Fruit fly (Drosophila melanogaster) whole organism, embryonic: Measurements from ENCODE around the gene pes.

ENCODE experiments used
- BEAF-32 ChIP-seq: fragments of 200-800 bp; sonication (Bioruptor generic); optimal IDR thresholded peaks from 3 replicates; lab custom pipeline; 2017; ENCODE audit warnings: missing biosample characterization, missing genetic modification characterization, mild to moderate bottlenecking, moderate library complexity, missing genetic modification reagents
- Blimp-1 ChIP-seq: fragments of 200-800 bp; sonication (Bioruptor generic); optimal IDR thresholded peaks from 3 replicates; lab custom pipeline; 2018; ENCODE audit warnings: missing biosample characterization, missing genetic modification characterization, mild to moderate bottlenecking, moderate library complexity, missing genetic modification reagents
- Bteb2 ChIP-seq: fragments of 200-800 bp; sonication (Bioruptor generic); optimal IDR thresholded peaks from 2 replicates; lab custom pipeline; 2016; ENCODE audit warnings: missing biosample characterization, missing genetic modification characterization
- CG1024 ChIP-seq: fragments of 200-800 bp; sonication (Bioruptor generic); IDR thresholded peaks from 2 replicates; pipeline ENCODE4 v1.3.6; 2022; ENCODE audit warnings: missing biosample characterization, missing genetic modification characterization
- CG11560 ChIP-seq: fragments of 200-800 bp; sonication (Bioruptor generic); IDR thresholded peaks from 3 replicates; pipeline ENCODE4 v1.3.6; 2022; ENCODE audit warnings: missing biosample characterization, missing genetic modification characterization
- CG1233 ChIP-seq: fragments of 200-800 bp; sonication (Bioruptor generic); optimal IDR thresholded peaks from 4 replicates; lab custom pipeline; 2018; ENCODE audit warnings: missing biosample characterization, mild to moderate bottlenecking, missing genetic modification characterization
- CG14667 ChIP-seq: fragments of 200-800 bp; sonication (Bioruptor generic); IDR thresholded peaks from 2 replicates; pipeline ENCODE4 v1.3.6; 2022; ENCODE audit warnings: missing biosample characterization, missing genetic modification characterization
- CG1602 ChIP-seq: fragments of 200-800 bp; sonication (Bioruptor generic); optimal IDR thresholded peaks from 3 replicates; lab custom pipeline; 2016; ENCODE audit warnings: missing biosample characterization, missing genetic modification characterization
- CG16813 ChIP-seq: fragments of 200-800 bp; sonication (Bioruptor generic); IDR thresholded peaks from 3 replicates; pipeline ENCODE4 v1.3.6; 2022; ENCODE audit warnings: missing biosample characterization, missing genetic modification characterization; ENCODE audit not compliant: partially characterized antibody
- CG17612 ChIP-seq: fragments of 200-800 bp; sonication (Bioruptor generic); IDR thresholded peaks from 2 replicates; pipeline ENCODE4 v1.3.6; 2022; ENCODE audit warnings: missing biosample characterization, missing genetic modification characterization
- CG18476 ChIP-seq: fragments of 200-800 bp; sonication (Bioruptor generic); optimal IDR thresholded peaks from 2 replicates; lab custom pipeline; 2016; ENCODE audit warnings: missing biosample characterization, mild to moderate bottlenecking, missing genetic modification characterization
- CG2875 ChIP-seq: fragments of 200-800 bp; sonication (Bioruptor generic); optimal IDR thresholded peaks from 2 replicates; lab custom pipeline; 2017; ENCODE audit warnings: missing biosample characterization, mild to moderate bottlenecking, missing genetic modification characterization, missing genetic modification reagents
- CG3065 ChIP-seq: fragments of 200-800 bp; sonication (Bioruptor generic); optimal IDR thresholded peaks from 2 replicates; lab custom pipeline; 2016; ENCODE audit warnings: missing biosample characterization, missing genetic modification characterization
- CG32532 ChIP-seq: fragments of 200-800 bp; sonication (Bioruptor generic); IDR thresholded peaks from 2 replicates; pipeline ENCODE4 v1.3.6; 2022; ENCODE audit warnings: missing biosample characterization, missing genetic modification characterization
- CG34422 ChIP-seq: fragments of 200-800 bp; sonication (Bioruptor generic); IDR thresholded peaks from 3 replicates; pipeline ENCODE4 v1.3.6; 2022; ENCODE audit warnings: missing biosample characterization, missing genetic modification characterization
- CG4424 ChIP-seq: fragments of 200-800 bp; sonication (Bioruptor generic); optimal IDR thresholded peaks from 3 replicates; lab custom pipeline; 2016; ENCODE audit warnings: missing biosample characterization, missing genetic modification characterization
- CG5180 ChIP-seq: fragments of 200-800 bp; sonication (Bioruptor generic); optimal IDR thresholded peaks from 3 replicates; lab custom pipeline; 2017; ENCODE audit warnings: missing biosample characterization, missing genetic modification characterization, mild to moderate bottlenecking, moderate library complexity, missing genetic modification reagents
- CG8388 ChIP-seq: fragments of 200-800 bp; sonication (Bioruptor generic); optimal IDR thresholded peaks from 2 replicates; lab custom pipeline; 2019; ENCODE audit warnings: missing biosample characterization, mild to moderate bottlenecking, missing genetic modification characterization, moderate library complexity
- CG9215 ChIP-seq: fragments of 200-800 bp; sonication (Bioruptor generic); IDR thresholded peaks from 2 replicates; pipeline ENCODE4 v1.3.6; 2022; ENCODE audit warnings: missing biosample characterization, missing genetic modification characterization
- CG9437 ChIP-seq: fragments of 200-800 bp; sonication (Bioruptor generic); optimal IDR thresholded peaks from 2 replicates; lab custom pipeline; 2018; ENCODE audit warnings: missing biosample characterization, mild to moderate bottlenecking, missing genetic modification characterization
- CoRest ChIP-seq: fragments of 200-800 bp; sonication (Bioruptor generic); optimal IDR thresholded peaks from 3 replicates; lab custom pipeline; 2018; ENCODE audit warnings: missing biosample characterization, mild to moderate bottlenecking, missing genetic modification characterization, moderate library complexity
- Dbx ChIP-seq: fragments of 200-800 bp; sonication (Bioruptor generic); IDR thresholded peaks from 3 replicates; pipeline ENCODE4 v1.3.6; 2022; ENCODE audit warnings: missing biosample characterization, missing genetic modification characterization
- E2f1 ChIP-seq: fragments of 200-800 bp; sonication (Bioruptor generic); IDR thresholded peaks from 2 replicates; pipeline ENCODE4 v1.3.6; 2022; ENCODE audit warnings: missing biosample characterization, missing genetic modification characterization
- Med ChIP-seq: fragments of 200-800 bp; sonication (Bioruptor generic); peaks from one replicate; lab custom pipeline; 2016; ENCODE audit warnings: missing biosample characterization, missing genetic modification characterization, mild to moderate bottlenecking, inconsistent platforms, moderate library complexity
- Mes4 ChIP-seq: fragments of 200-800 bp; sonication (Bioruptor generic); optimal IDR thresholded peaks from 2 replicates; lab custom pipeline; 2016; ENCODE audit warnings: missing biosample characterization, missing genetic modification characterization
- Myb ChIP-seq: fragments of 200-800 bp; sonication (Bioruptor generic); optimal IDR thresholded peaks from 2 replicates; lab custom pipeline; 2016; ENCODE audit warnings: missing biosample characterization, missing genetic modification characterization
- NK7.1 ChIP-seq: fragments of 200-800 bp; sonication (Bioruptor generic); optimal IDR thresholded peaks from 3 replicates; lab custom pipeline; 2016; ENCODE audit warnings: missing biosample characterization, missing genetic modification characterization
- Sox100B ChIP-seq: fragments of 200-800 bp; sonication (Bioruptor generic); optimal IDR thresholded peaks from 3 replicates; lab custom pipeline; 2018; ENCODE audit warnings: missing biosample characterization, mild to moderate bottlenecking, missing genetic modification characterization
- Stat92E ChIP-seq, 3 experiments: fragments of >200 bp in 2 of 3; fragments of 200-800 bp in 1 of 3; sonication (Bioruptor generic) in 1 of 3; optimal IDR thresholded peaks; 2 replicates each; lab custom pipeline; 2017 to 2019; ENCODE audit warnings: missing biosample characterization in 3 of 3, missing genetic modification characterization in 3 of 3, mild to moderate bottlenecking in 1 of 3, moderate library complexity in 1 of 3
- Vsx1 ChIP-seq: fragments of 200-800 bp; sonication (Bioruptor generic); optimal IDR thresholded peaks from 2 replicates; lab custom pipeline; 2017; ENCODE audit warnings: missing biosample characterization, mild to moderate bottlenecking, missing genetic modification characterization, missing genetic modification reagents
- YL-1 ChIP-seq: fragments of 200-800 bp; sonication (Bioruptor generic); optimal IDR thresholded peaks from 3 replicates; lab custom pipeline; 2017; ENCODE audit warnings: missing biosample characterization, mild to moderate bottlenecking, missing genetic modification characterization
- ato ChIP-seq: fragments of 200-800 bp; sonication (Bioruptor generic); IDR thresholded peaks from 2 replicates; pipeline ENCODE4 v1.3.6; 2022; ENCODE audit warnings: missing biosample characterization, missing genetic modification characterization; ENCODE audit not compliant: partially characterized antibody
- bab2 ChIP-seq: fragments of 200-800 bp; sonication (Bioruptor generic); optimal IDR thresholded peaks from 2 replicates; lab custom pipeline; 2016; ENCODE audit warnings: missing biosample characterization, missing genetic modification characterization
- corto ChIP-seq: fragments of 200-800 bp; sonication (Bioruptor generic); optimal IDR thresholded peaks from 2 replicates; lab custom pipeline; 2016; ENCODE audit warnings: missing biosample characterization, mild to moderate bottlenecking, missing genetic modification characterization, moderate library complexity
- dysf ChIP-seq: fragments of 200-800 bp; sonication (Bioruptor generic); IDR thresholded peaks from 3 replicates; pipeline ENCODE4 v1.3.6; 2022; ENCODE audit warnings: missing biosample characterization, missing genetic modification characterization
- fd64A ChIP-seq: fragments of 200-800 bp; sonication (Bioruptor generic); optimal IDR thresholded peaks from 3 replicates; lab custom pipeline; 2018; ENCODE audit warnings: missing biosample characterization, mild to moderate bottlenecking, missing genetic modification characterization
- ftz-f1 ChIP-seq: fragments of 200-800 bp; sonication (Bioruptor generic); optimal IDR thresholded peaks from 2 replicates; lab custom pipeline; 2016; ENCODE audit warnings: missing biosample characterization, missing genetic modification characterization
- gcm ChIP-seq: fragments of 200-800 bp; sonication (Bioruptor generic); optimal IDR thresholded peaks from 2 replicates; lab custom pipeline; 2019; ENCODE audit warnings: missing biosample characterization, mild to moderate bottlenecking, missing genetic modification characterization, moderate library complexity
- her ChIP-seq: fragments of 200-800 bp; sonication (Bioruptor generic); optimal IDR thresholded peaks from 2 replicates; lab custom pipeline; 2016; ENCODE audit warnings: missing biosample characterization, missing genetic modification characterization
- hth ChIP-seq: fragments of >200 bp; optimal IDR thresholded peaks from 2 replicates; lab custom pipeline; 2017; ENCODE audit warnings: inconsistent platforms
- kay ChIP-seq: fragments of 200-800 bp; sonication (Bioruptor generic); optimal IDR thresholded peaks from 2 replicates; lab custom pipeline; 2016; ENCODE audit warnings: missing biosample characterization, missing genetic modification characterization
- knrl ChIP-seq: fragments of 200-800 bp; sonication (Bioruptor generic); IDR thresholded peaks from 3 replicates; pipeline ENCODE4 v1.3.6; 2022; ENCODE audit warnings: missing biosample characterization, missing genetic modification characterization; ENCODE audit not compliant: partially characterized antibody
- pita ChIP-seq: fragments of 200-800 bp; sonication (Bioruptor generic); optimal IDR thresholded peaks from 2 replicates; lab custom pipeline; 2017; ENCODE audit warnings: missing biosample characterization, mild to moderate bottlenecking, missing genetic modification characterization
- row ChIP-seq: fragments of 200-800 bp; sonication (Bioruptor generic); IDR thresholded peaks from 3 replicates; pipeline ENCODE4 v1.3.6; 2022; ENCODE audit warnings: missing biosample characterization, missing genetic modification characterization
- sc ChIP-seq, 3 experiments: fragments of >200 bp in 2 of 3; fragments of 200-800 bp in 1 of 3; sonication (Bioruptor generic) in 1 of 3; optimal IDR thresholded peaks; 2 replicates in 2 of 3; 3 replicates in 1 of 3; lab custom pipeline; 2017; ENCODE audit warnings: mild to moderate bottlenecking in 1 of 3, missing biosample characterization in 1 of 3, missing genetic modification characterization in 1 of 3, missing genetic modification reagents in 1 of 3
- sens-2 ChIP-seq: fragments of 200-800 bp; sonication (Bioruptor generic); IDR thresholded peaks from 2 replicates; pipeline ENCODE4 v1.3.6; 2022; ENCODE audit warnings: missing biosample characterization, missing genetic modification characterization
- tap ChIP-seq: fragments of 200-800 bp; optimal IDR thresholded peaks from 3 replicates; lab custom pipeline; 2019; ENCODE audit warnings: missing biosample characterization, mild to moderate bottlenecking, missing genetic modification characterization, moderate library complexity
- tio ChIP-seq: fragments of 200-800 bp; sonication (Bioruptor generic); optimal IDR thresholded peaks from 2 replicates; lab custom pipeline; 2017; ENCODE audit warnings: missing biosample characterization, missing genetic modification characterization, inconsistent platforms
- zen ChIP-seq: fragments of 200-800 bp; sonication (Bioruptor generic); optimal IDR thresholded peaks from 3 replicates; lab custom pipeline; 2018; ENCODE audit warnings: missing biosample characterization, mild to moderate bottlenecking, missing genetic modification characterization, moderate library complexity

pes gene

DNA sequence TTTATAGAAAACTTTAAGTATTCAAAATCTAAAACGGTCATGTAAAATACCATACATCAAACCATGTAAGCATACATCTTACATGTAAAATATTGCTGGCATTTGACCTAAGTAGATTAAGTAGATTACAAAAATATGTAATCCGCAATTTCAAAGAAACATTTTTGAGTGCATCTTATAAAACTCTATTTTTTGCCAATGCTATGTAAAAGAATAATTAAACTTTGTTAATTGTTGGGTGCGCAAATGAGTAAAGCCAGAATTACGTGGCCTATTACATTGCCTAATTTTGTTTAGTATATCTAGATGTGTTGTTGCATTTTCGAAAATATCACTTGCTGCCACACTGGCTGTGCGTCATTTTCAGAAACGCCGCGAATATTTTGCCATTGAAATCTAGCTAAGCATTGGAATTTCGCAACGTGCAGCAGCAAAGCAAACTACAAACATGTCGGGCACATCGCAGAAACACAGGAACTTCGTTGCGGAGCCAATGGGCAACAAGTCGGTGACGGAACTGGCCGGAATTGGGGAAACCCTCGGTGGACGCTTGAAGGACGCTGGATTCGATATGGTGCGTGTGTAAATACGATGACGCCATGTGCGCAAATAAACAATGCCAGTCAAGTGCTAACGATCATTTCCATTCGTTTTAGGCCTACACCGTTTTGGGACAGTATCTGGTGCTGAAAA is 35.3 kb upstream of the pes start, which contains the start of gene baf (continued):
- no peak for TF ChIP-seq CG17612 (GFP tag; lab: Robert Waterston, UW)
- no peak for TF ChIP-seq CG5180
- TF ChIP-seq CoRest (tag; lab: Kevin White, UChicago), result peak; percentile 9
- no peak for TF ChIP-seq CG32532
- TF ChIP-seq CG8388 (GFP tag; lab: Kevin White, UChicago), result no peak
- TF ChIP-seq kay (GFP tag; lab: Kevin White, UChicago), result peak; percentile 84
- peak; percentile 94 for TF ChIP-seq her (GFP tag; lab: Kevin White, UChicago)
- no peak for TF ChIP-seq gcm (GFP tag; lab: Kevin White, UChicago)
- TF ChIP-seq E2f1, result no peak
- no peak for TF ChIP-seq ato (GFP tag; lab: Robert Waterston, UW)
- no peak for TF ChIP-seq Stat92E (GFP tag; optimal IDR thresholded peaks at IDR 0.05; lab: Kevin White, UChicago)
- no peak for TF ChIP-seq Sox100B
- TF ChIP-seq bab2 (GFP tag; lab: Kevin White, UChicago), result no peak
- peak; percentile 18 for TF ChIP-seq YL-1 (GFP tag; lab: Kevin White, UChicago)
- TF ChIP-seq tio, result no peak
- TF ChIP-seq CG1233 (GFP tag; lab: Kevin White, UChicago), result no peak
- no peak for TF ChIP-seq Bteb2 (GFP tag; lab: Kevin White, UChicago)
- TF ChIP-seq NK7.1, result no peak
- no peak for TF ChIP-seq CG4424
- TF ChIP-seq CG2875, result no peak
- no peak for TF ChIP-seq Dbx
- TF ChIP-seq tap (tag; lab: Kevin White, UChicago), result no peak
- 0 out of 3 replicates have a peak, but pooled peaks have one; percentile 14 for TF ChIP-seq row (GFP tag; lab: Robert Waterston, UW)
- no peak for TF ChIP-seq sc (optimal IDR thresholded peaks at IDR 0.05; lab: Kevin White, UChicago)
- no peak for TF ChIP-seq sc (GFP tag; optimal IDR thresholded peaks at IDR 0.05; lab: Kevin White, UChicago)
- peak; percentile 81 for TF ChIP-seq Med (GFP tag; lab: Kevin White, UChicago)
- no peak for TF ChIP-seq CG3065 (GFP tag; lab: Kevin White, UChicago)
- peak; percentile 54; the same call in 2 of the 3 replicates for TF ChIP-seq knrl
- no peak for TF ChIP-seq CG11560
- no peak for TF ChIP-seq fd64A (GFP tag; lab: Kevin White, UChicago)
- TF ChIP-seq dysf (GFP tag; lab: Robert Waterston, UW), result no peak
- no peak for TF ChIP-seq CG18476 (GFP tag; lab: Kevin White, UChicago)
- TF ChIP-seq Mes4 (GFP tag; lab: Kevin White, UChicago), result no peak
- TF ChIP-seq Myb (GFP tag; lab: Kevin White, UChicago), result peak; percentile 90
- no peak for TF ChIP-seq hth
- TF ChIP-seq CG16813 (GFP tag; lab: Robert Waterston, UW), result peak; percentile 52; the same call in 2 of the 3 replicates
- TF ChIP-seq Vsx1 (GFP tag; lab: Kevin White, UChicago), result no peak
- no peak for TF ChIP-seq CG9437 (GFP tag; lab: Kevin White, UChicago)
- TF ChIP-seq pita (GFP tag; lab: Kevin White, UChicago), result no peak
- no peak for TF ChIP-seq Blimp-1 (GFP tag; lab: Kevin White, UChicago)
- TF ChIP-seq sens-2, result no peak
- TF ChIP-seq CG34422 (GFP tag; lab: Robert Waterston, UW), result peak; percentile 47; the same call in 1 of the 3 replicates
- peak; percentile 37 for TF ChIP-seq ftz-f1
- TF ChIP-seq CG1024 (GFP tag; lab: Robert Waterston, UW), result no peak
- TF ChIP-seq CG9215 (GFP tag; lab: Robert Waterston, UW), result no peak
- no peak for TF ChIP-seq CG1602 (GFP tag; lab: Kevin White, UChicago)
- TF ChIP-seq BEAF-32 (GFP tag; lab: Kevin White, UChicago), result peak; percentile 29
- no peak for TF ChIP-seq zen (tag; lab: Kevin White, UChicago)
- TF ChIP-seq CG14667 (GFP tag; lab: Robert Waterston, UW), result no peak
- no peak for TF ChIP-seq corto (GFP tag; lab: Kevin White, UChicago)
